Worm (Caenorhabditis elegans) whole organism, L1 larva: ENCODE data around the gene zig-2.

Experiments
- C04F5.9 ChIP-seq: sonication (generic microtip); optimal IDR thresholded peaks from 2 replicates; lab custom pipeline; 2016; ENCODE audit warnings: missing genetic modification characterization, missing compliant biosample characterization
- ama-1 ChIP-seq: fragments of 150-350 bp; optimal IDR thresholded peaks from 2 replicates; lab custom pipeline; 2014
- dsc-1 ChIP-seq: sonication (generic microtip); optimal IDR thresholded peaks from 2 replicates; lab custom pipeline; 2016; ENCODE audit warnings: mild to moderate bottlenecking, missing genetic modification characterization, missing compliant biosample characterization
- lin-35 ChIP-seq, 2 experiments: fragments of 150-350 bp; optimal IDR thresholded peaks; 2 replicates each; lab custom pipeline; 2014; ENCODE audit warnings: missing biosample characterization in 2 of 2, missing genetic modification characterization in 2 of 2, missing genetic modification reagents in 2 of 2
- lsy-2 ChIP-seq, 2 experiments: fragments of 150-350 bp; optimal IDR thresholded peaks; 2 replicates each; lab custom pipeline; 2014; ENCODE audit warnings: missing biosample characterization in 2 of 2, missing genetic modification characterization in 2 of 2
- nhr-77 ChIP-seq: fragments of 150-350 bp; optimal IDR thresholded peaks from 2 replicates; lab custom pipeline; 2014; ENCODE audit warnings: missing biosample characterization, missing genetic modification characterization
- pax-3 ChIP-seq: fragments of 200-800 bp; sonication (Bioruptor generic); optimal IDR thresholded peaks from 2 replicates; lab custom pipeline; 2018; ENCODE audit warnings: mild to moderate bottlenecking, missing genetic modification characterization, moderate library complexity, missing compliant biosample characterization
- rnt-1 ChIP-seq: sonication (generic microtip); optimal IDR thresholded peaks from 2 replicates; lab custom pipeline; 2016; ENCODE audit warnings: mild to moderate bottlenecking, missing genetic modification characterization, moderate library complexity, missing compliant biosample characterization
- unc-86 ChIP-seq: sonication (generic microtip); optimal IDR thresholded peaks from 2 replicates; lab custom pipeline; 2016; ENCODE audit warnings: missing genetic modification characterization, missing compliant biosample characterization
- ztf-11 ChIP-seq, 2 experiments: sonication (generic microtip); optimal IDR thresholded peaks; 2 replicates each; lab custom pipeline; 2016 to 2017; ENCODE audit warnings: missing genetic modification characterization in 2 of 2, missing biosample characterization in 1 of 2, missing compliant biosample characterization in 1 of 2

ce11 chrX:12317560-12317959 is 23.7 kb downstream of the zig-2 start:
- TF ChIP-seq lsy-2 (tag; optimal IDR thresholded peaks at IDR 0.05; lab: Kevin White, UChicago): no peak
- no peak for TF ChIP-seq lin-35 (GFP tag; optimal IDR thresholded peaks at IDR 0.05; lab: Kevin White, UChicago)
- TF ChIP-seq ztf-11 (tag; optimal IDR thresholded peaks at IDR 0.05; lab: Kevin White, UChicago): no peak
- no peak for TF ChIP-seq pax-3 (tag; lab: Kevin White, UChicago)
- no peak for TF ChIP-seq rnt-1 (tag; lab: Kevin White, UChicago)
- TF ChIP-seq nhr-77 (tag; lab: Kevin White, UChicago): no peak
- TF ChIP-seq ama-1 (lab: Kevin White, UChicago): no peak
- TF ChIP-seq unc-86 (tag; lab: Kevin White, UChicago): no peak
- no peak for TF ChIP-seq dsc-1 (tag; lab: Kevin White, UChicago)
- no peak for TF ChIP-seq C04F5.9
